Worm (Caenorhabditis elegans) whole organism, early embryonic: Measurements from ENCODE around the gene ttll-5.

ENCODE experiments used
- B0310.2 ChIP-seq: sonication (generic microtip); optimal IDR thresholded peaks from 2 replicates; lab custom pipeline; 2016; ENCODE audit warnings: mild to moderate bottlenecking, missing genetic modification characterization, missing compliant biosample characterization
- tbx-37 ChIP-seq: fragments of 200-800 bp; sonication (Bioruptor generic); conservative IDR thresholded peaks from 2 replicates; pipeline ENCODE4 v1.3.6; 2022; ENCODE audit warnings: missing genetic modification reagents, missing genetic modification characterization, missing compliant biosample characterization

DNA sequence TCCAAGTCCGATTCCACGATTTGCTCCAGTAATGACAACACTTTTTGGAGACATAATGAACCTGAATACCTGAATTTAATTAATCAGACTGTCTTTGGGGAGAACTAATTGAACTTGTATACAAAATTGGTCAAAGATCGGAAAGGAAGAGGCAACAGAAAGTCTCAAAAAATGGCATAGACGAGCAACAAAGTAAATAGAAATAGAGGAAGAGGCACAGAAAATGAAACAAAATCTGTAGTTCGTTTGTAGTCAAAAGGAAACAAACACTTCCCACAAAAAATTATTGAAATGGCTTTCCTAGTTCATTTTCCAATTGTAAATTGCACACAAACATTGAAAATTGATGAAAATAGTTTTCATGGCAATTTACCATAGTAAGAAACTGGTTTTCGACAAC lies 5.8 kb downstream of the ttll-5 start, which contains the start of gene C55A6.6:
- TF ChIP-seq B0310.2 (no peak), tbx-37 (GFP tag; lab: Robert Waterston, UW) (no peak)
